Fruit fly (Drosophila melanogaster): Measurements from ENCODE around the gene CG13884.

Gene CG13884

DNA sequence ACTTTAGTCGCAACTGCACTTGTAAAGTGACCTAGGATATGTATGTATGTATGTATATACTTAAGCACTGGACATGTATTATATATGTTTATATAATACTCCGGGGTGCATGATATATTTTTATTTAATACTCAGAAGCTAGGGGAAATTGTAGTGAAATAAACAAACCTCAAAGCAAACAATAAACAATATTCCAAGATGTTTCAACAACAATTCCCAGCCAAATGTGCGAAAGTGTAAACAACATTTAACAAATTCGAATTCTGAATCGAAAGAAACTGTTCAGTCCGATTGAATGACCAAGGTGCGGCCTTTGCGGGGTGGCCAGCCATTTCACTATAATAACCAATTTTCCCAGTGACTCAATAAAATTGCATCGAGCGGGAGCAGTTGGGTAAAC, 26.1 kb downstream of the CG13884 start:
- TF ChIP-seq CG32121 (GFP tag; IDR thresholded peaks at IDR 0.05) (no peak), CG8159 (tag; optimal IDR thresholded peaks at IDR 0.05) (no peak), CG4496 (GFP tag; IDR thresholded peaks at IDR 0.05) (no peak), CG10348 (GFP tag; IDR thresholded peaks at IDR 0.05) (no peak), CG8301 (tag; optimal IDR thresholded peaks at IDR 0.05) (no peak), Ets98B (GFP tag; IDR thresholded peaks at IDR 0.05) (no peak), fd96Ca (GFP tag; IDR thresholded peaks at IDR 0.05) (no peak), Pif1A (GFP tag; optimal IDR thresholded peaks at IDR 0.05) (no peak), CG13204 (GFP tag; optimal IDR thresholded peaks at IDR 0.05) (no peak), EcR (GFP tag; optimal IDR thresholded peaks at IDR 0.05) (no peak), Pif1B (GFP tag; optimal IDR thresholded peaks at IDR 0.05) (no peak), CG12605 (GFP tag; IDR thresholded peaks at IDR 0.05) (no peak), CG17806 (tag; optimal IDR thresholded peaks at IDR 0.05) (no peak), CG15710 (tag; optimal IDR thresholded peaks at IDR 0.05) (no peak), Snoo (tag; optimal IDR thresholded peaks at IDR 0.05) (no peak), CG14655 (GFP tag; optimal IDR thresholded peaks at IDR 0.05) (no peak), rn (GFP tag; IDR thresholded peaks at IDR 0.05) (no peak), CG9948 (tag; optimal IDR thresholded peaks at IDR 0.05) (no peak), CG34367 (tag; optimal IDR thresholded peaks at IDR 0.05) (no peak)

DNA sequence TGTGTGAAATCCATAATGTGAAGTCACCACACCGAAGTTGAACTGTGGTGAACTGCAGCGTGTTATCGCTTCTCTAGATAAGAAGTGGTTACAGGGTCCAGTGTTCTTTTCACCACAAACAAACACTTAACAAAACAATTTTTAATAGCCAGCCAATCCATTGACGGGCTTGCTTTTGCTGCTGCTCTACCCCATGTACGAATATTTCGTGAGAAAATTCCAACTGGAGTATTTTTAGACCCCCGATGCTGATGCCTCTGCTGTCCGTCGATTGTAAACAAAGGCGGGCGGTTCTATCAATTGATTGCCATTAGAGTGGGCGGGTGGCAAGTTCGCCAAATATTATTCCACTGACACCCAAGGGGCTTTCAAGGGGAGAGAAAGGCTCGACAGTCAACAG, 27.2 kb downstream of the CG13884 start:
- TF ChIP-seq CG32121 (GFP tag; IDR thresholded peaks at IDR 0.05): no peak
- TF ChIP-seq Snoo (tag; optimal IDR thresholded peaks at IDR 0.05): no peak
- no peak for TF ChIP-seq Pif1A (GFP tag; optimal IDR thresholded peaks at IDR 0.05)
- no peak for TF ChIP-seq CG9948 (tag; optimal IDR thresholded peaks at IDR 0.05)
- TF ChIP-seq rn (GFP tag; IDR thresholded peaks at IDR 0.05): no peak
- TF ChIP-seq CG8159 (tag; optimal IDR thresholded peaks at IDR 0.05): no peak

DNA sequence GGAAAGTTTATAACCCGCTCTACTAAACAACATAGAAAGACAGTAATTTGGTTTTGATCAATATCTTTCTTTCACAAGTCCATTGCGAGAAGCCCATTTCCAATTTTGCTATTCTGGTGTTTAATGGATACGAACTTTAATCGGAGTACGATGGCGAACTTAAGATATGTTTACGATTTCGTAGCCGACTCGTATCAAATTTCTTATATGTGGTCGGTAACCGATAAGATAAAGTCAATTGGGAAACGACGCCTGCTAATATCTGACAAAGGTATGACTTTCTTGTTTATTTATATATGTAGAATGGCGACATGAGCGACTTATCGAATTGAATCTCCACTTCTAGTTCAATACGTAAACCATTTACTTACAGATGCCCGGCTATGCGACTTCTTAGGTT, 28.1 kb downstream of the CG13884 start:
- no peak for TF ChIP-seq CG10348 (GFP tag; IDR thresholded peaks at IDR 0.05)
- no peak for TF ChIP-seq Ets98B (GFP tag; IDR thresholded peaks at IDR 0.05)
- peak; percentile 17 for TF ChIP-seq EcR (GFP tag; optimal IDR thresholded peaks at IDR 0.05)
- TF ChIP-seq CG9948 (tag; optimal IDR thresholded peaks at IDR 0.05): no peak
- TF ChIP-seq CG13204 (GFP tag; optimal IDR thresholded peaks at IDR 0.05): no peak
- TF ChIP-seq Pif1A (GFP tag; optimal IDR thresholded peaks at IDR 0.05): no peak
- no peak for TF ChIP-seq CG34367 (tag; optimal IDR thresholded peaks at IDR 0.05)

DNA sequence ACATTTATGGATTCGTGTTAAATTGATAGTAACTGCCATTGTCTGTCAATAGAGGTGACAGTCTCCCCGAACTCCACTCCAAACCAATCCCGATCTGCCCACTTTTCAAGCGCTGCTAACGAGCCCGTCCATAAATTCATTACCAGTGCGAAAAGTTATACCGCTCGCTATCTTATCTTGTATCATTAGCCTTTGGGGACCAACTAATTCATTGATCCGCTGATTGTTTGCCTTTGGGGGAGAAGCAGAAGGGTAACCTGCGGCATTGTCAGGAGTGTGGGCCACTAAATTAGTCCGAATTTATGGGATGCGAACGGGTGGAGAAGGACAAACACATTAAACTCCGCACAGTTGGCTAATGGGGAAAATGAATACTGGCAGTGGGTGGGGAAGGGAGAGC, 29.1 kb downstream of the CG13884 start:
- no peak for TF ChIP-seq CG12605 (GFP tag; IDR thresholded peaks at IDR 0.05)

DNA sequence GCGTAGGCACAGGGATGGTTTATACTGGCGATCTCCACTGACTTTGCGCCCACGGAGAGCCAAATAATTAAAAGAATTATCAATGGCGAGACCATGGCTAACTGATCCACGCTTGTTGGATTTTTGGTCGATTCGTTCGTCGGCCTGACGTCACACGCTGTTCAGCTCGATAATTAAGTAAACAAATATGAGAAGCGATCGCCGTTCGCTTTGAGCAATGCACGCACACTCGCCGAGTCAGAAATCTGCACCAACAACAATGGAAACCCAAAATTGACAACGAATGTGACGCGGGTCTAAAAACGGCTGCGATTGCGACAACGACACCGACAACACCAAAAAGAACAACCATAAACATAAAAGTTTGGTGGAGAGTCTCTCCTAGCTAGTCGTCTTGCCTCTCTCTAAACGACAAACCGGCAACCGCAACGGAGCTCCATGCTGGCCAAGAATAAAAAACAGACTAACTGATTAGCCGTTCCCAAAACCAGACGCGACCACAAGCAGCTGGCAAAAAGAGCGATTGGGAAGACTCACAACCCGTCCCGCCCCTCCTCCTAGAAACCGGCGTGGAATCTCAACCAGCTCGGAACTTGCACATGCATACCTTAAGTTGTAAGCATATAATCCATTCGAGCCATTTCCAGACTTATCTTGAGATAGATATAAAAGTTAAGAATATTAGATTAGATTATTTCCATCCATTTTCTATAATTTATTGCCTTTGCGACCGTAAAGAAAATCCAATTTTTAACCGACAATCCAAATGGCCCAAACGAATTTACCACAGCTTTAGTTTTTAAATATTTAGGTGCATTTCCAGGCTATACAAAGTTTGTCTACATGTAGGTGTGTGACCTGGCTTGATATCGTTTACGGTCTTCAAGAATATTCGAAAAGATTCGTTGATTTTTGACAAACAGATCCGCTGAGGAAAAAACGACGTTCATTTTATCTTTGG, 34.1 kb downstream of the CG13884 start, which contains the start of gene mthl9:
TSS of gene mthl9 (minus strand) at position 468 of the 961 bp plus-strand sequence.
- TF ChIP-seq D1 (tag; optimal IDR thresholded peaks at IDR 0.05): no peak
- peak; percentile 52; the same call in 1 of the 2 replicates for TF ChIP-seq Ets98B (GFP tag; IDR thresholded peaks at IDR 0.05)
- TF ChIP-seq fd96Ca (GFP tag; IDR thresholded peaks at IDR 0.05): no peak
- peak; percentile 15; the same call in 1 of the 3 replicates for TF ChIP-seq CG4496 (GFP tag; IDR thresholded peaks at IDR 0.05)

DNA sequence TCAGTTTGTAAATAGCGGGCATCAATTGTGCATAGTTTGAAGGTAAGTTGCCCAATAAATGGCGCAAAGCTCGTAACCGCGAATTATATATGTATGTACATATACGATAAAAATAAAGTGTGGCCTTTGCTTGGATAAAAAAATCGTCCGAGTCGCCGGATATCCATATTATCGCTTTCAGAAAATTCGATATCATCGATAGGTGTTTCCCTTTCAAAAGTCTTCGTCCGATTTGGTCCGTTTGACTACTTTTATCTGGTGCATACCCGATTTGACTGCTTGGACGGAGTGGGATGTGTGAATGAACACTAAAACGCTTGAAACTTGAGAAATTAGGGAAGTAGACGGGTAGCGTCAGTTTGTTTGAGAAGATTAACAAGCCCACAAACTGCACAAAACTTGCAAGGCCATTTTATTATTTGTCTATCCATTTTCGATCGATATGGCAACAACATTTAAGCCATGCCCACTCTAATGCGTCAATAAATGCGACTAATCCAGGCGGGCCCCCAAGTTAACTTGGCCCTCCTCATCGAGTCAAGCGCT, 37.0 kb downstream of the CG13884 start:
- TF ChIP-seq D1 (tag; optimal IDR thresholded peaks at IDR 0.05): no peak
- TF ChIP-seq CG8159 (tag; optimal IDR thresholded peaks at IDR 0.05): no peak
- TF ChIP-seq Snoo (tag; optimal IDR thresholded peaks at IDR 0.05): no peak

DNA sequence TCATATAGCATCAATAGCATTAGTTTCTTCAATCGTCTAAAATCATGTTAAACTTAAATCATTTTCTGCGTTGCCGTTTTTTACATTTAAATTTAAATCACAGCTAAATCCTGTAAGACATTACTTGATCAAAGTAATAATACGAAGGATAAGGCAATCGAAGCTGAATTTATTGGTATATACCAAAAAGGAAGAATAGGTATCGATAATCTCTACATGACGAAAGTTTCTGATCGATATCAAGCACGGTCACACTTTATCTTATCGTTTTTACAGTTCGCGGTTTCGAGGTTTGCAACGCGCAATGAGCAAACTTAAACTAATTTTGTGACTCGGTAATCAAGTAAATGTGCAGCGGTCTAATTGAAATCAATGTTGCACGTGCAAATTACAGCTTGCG, 38.4 kb downstream of the CG13884 start, which contains the start of the genes Atac3 and Ptpmeg:
TSS of gene Atac3 (minus strand) at position 160 of the 400 bp plus-strand sequence.
TSS of gene Ptpmeg (plus strand) at position 265 of the 400 bp plus-strand sequence.
- TF ChIP-seq CG15710 (tag; optimal IDR thresholded peaks at IDR 0.05) (no peak), CG4496 (GFP tag; IDR thresholded peaks at IDR 0.05) (no peak)

DNA sequence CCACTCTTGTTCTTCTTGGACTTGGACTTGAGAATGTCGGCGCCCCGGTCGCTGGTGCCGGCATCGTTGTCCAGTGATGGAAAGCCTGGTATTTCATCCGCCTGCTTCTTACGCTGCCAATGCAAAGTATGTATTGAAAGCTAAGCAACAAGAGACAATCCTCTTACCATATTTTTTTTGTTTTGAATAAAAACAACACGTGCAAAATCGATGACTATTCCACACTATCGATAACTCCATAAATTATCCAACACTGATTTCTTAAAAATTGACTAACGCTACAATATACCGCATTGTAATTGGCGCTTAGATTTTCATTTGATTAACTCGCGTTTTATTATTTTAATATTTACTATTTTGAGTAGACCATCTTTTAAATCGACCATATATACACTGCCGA, 41.8 kb downstream of the CG13884 start, which contains the start of gene CG32344:
TSS of gene CG32344 (minus strand) at position 235 of the 400 bp plus-strand sequence.
- TF ChIP-seq Pif1A (GFP tag; optimal IDR thresholded peaks at IDR 0.05) (no peak), fd96Ca (GFP tag; IDR thresholded peaks at IDR 0.05) (no peak), CG4496 (GFP tag; IDR thresholded peaks at IDR 0.05) (no peak), CG12605 (GFP tag; IDR thresholded peaks at IDR 0.05) (no peak)
